Worm (Caenorhabditis elegans): ENCODE results near the gene set-30.

set-30 gene

DNA sequence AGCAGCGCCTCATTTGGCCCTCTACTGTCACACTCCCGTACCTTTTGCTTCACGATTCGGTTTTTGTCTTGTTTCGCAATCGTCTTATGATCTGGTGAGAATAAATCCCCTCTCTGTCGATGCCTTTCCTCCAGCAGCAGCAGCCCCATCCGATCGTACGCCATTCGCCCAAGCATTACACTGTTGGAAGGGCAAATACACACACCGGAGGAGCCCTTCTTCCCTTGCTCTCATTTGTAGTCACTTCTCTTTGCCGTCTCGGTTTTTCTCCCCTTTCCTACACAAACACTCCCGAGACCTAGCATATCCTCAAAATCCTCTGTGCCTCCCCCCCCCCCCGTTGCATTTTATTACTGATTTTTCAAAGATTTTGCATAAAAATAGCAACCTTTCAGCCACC, at the start of gene set-30:
Gene set-30, plus strand, starts transcription at position 396 of the 400 bp plus-strand sequence.
- TF ChIP-seq fkh-10 (GFP tag; optimal IDR thresholded peaks at IDR 0.05) (no peak), egl-43 (GFP tag; IDR thresholded peaks at IDR 0.05) (0 out of 2 replicates have a peak, but pooled peaks have one; percentile 14), nhr-42 (GFP tag; IDR thresholded peaks at IDR 0.05) (no peak), T26A8.4 (GFP tag; IDR thresholded peaks at IDR 0.05) (no peak), hlh-30 (tag; optimal IDR thresholded peaks at IDR 0.05; ENCODE audit: insufficient read depth) (peak; percentile 4), pqm-1 (tag; optimal IDR thresholded peaks at IDR 0.05) (no peak), F49E8.2 (tag; optimal IDR thresholded peaks at IDR 0.05; ENCODE audit: borderline replicate concordance) (no peak)

DNA sequence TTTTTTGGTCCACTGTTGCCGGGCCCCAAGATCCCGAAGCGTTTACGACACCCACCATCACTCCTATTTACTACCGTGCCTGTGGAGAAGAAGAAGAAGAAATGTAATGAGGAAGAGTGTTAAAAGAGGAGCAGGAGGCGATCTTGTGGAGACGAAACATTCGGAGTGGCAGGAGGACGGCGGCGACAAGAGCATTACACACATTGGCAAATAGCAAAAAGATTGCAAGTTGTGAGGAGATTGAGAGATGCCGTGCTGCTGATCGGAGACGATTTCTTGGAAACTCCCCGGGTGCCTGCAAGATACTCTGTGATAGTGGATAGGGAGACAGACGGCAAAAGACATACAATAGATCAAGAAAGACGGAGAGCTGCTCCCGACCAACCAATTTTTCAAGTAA, 41.8 kb upstream of the set-30 start, which contains the start of gene M03F4.4:
Gene M03F4.4, minus strand, starts transcription at position 160 of the 400 bp plus-strand sequence.
- TF ChIP-seq fkh-10 (GFP tag; optimal IDR thresholded peaks at IDR 0.05) = no peak
- no peak for TF ChIP-seq nhr-42 (GFP tag; IDR thresholded peaks at IDR 0.05)
- TF ChIP-seq ceh-28 (tag; optimal IDR thresholded peaks at IDR 0.05) = no peak
- peak; percentile 66 for TF ChIP-seq hlh-11 (tag; optimal IDR thresholded peaks at IDR 0.05)
- no peak for TF ChIP-seq sdz-12 (GFP tag; optimal IDR thresholded peaks at IDR 0.05)
- TF ChIP-seq nhr-48 (tag; optimal IDR thresholded peaks at IDR 0.05) = no peak
- no peak for TF ChIP-seq F44E2.7 (GFP tag; IDR thresholded peaks at IDR 0.05)
- TF ChIP-seq dmd-6 (GFP tag; IDR thresholded peaks at IDR 0.05) = peak; percentile 24; the same call in 1 of the 2 replicates
- no peak for TF ChIP-seq ceh-44 (GFP tag; IDR thresholded peaks at IDR 0.05)
- no peak for TF ChIP-seq vab-7 (GFP tag; IDR thresholded peaks at IDR 0.05)
- no peak for TF ChIP-seq arid-1 (GFP tag; conservative IDR thresholded peaks at IDR 0.05)
- peak; percentile 12; the same call in 1 of the 2 replicates for TF ChIP-seq set-16 (GFP tag; IDR thresholded peaks at IDR 0.05)
- no peak for TF ChIP-seq daf-8 (GFP tag; IDR thresholded peaks at IDR 0.05)
- TF ChIP-seq lim-7 (GFP tag; IDR thresholded peaks at IDR 0.05) = no peak
- TF ChIP-seq spr-1 (tag; optimal IDR thresholded peaks at IDR 0.05) = no peak
- TF ChIP-seq daf-16 (GFP tag; optimal IDR thresholded peaks at IDR 0.05) = peak in 1 of 2 experiments; percentile 93
- TF ChIP-seq daf-16 (tag; optimal IDR thresholded peaks at IDR 0.05) = no peak
- TF ChIP-seq zfp-2 (tag; optimal IDR thresholded peaks at IDR 0.05) = no peak
- peak; percentile 31 for TF ChIP-seq nhr-11 (tag; optimal IDR thresholded peaks at IDR 0.05)
- no peak for TF ChIP-seq nhr-28 (tag; optimal IDR thresholded peaks at IDR 0.05)
- no peak for TF ChIP-seq lin-38 (GFP tag; IDR thresholded peaks at IDR 0.05)
- TF ChIP-seq F10B5.3 (tag; optimal IDR thresholded peaks at IDR 0.05) = no peak
- no peak for TF ChIP-seq unc-39 (tag; optimal IDR thresholded peaks at IDR 0.05)
- TF ChIP-seq egl-43 (GFP tag; IDR thresholded peaks at IDR 0.05) = no peak
- no peak for TF ChIP-seq snpc-1.2 (GFP tag; IDR thresholded peaks at IDR 0.05)
- TF ChIP-seq Y75B8A.6 (GFP tag; IDR thresholded peaks at IDR 0.05) = no peak

- TF ChIP-seq snpc-4 (tag; optimal IDR thresholded peaks at IDR 0.05) (no peak), mep-1 (tag; optimal IDR thresholded peaks at IDR 0.05) (no peak), pha-4 (GFP tag; IDR thresholded peaks at IDR 0.05) (no peak), pha-4 (tag; optimal IDR thresholded peaks at IDR 0.05) (peak; percentile 37), nhr-6 (tag; optimal IDR thresholded peaks at IDR 0.05) (peak; percentile 89), dve-1 (tag; optimal IDR thresholded peaks at IDR 0.05; ENCODE audit: insufficient read depth) (peak; percentile 31), zip-11 (GFP tag; IDR thresholded peaks at IDR 0.05) (no peak)
These were observed 40.1 kb upstream of the set-30 start for ce11 chrX:4958986-4959385.

- TF ChIP-seq nhr-111 (GFP tag; optimal IDR thresholded peaks at IDR 0.05) (no peak), mep-1 (tag; optimal IDR thresholded peaks at IDR 0.05) (no peak), mdl-1 (tag; optimal IDR thresholded peaks at IDR 0.05) (no peak), ceh-20 (GFP tag; IDR thresholded peaks at IDR 0.05) (no peak), lin-38 (GFP tag; IDR thresholded peaks at IDR 0.05) (no peak), attf-4 (tag; optimal IDR thresholded peaks at IDR 0.05) (no peak), ceh-32 (tag; optimal IDR thresholded peaks at IDR 0.05; ENCODE audit: poor library complexity) (no peak), pha-4 (GFP tag; IDR thresholded peaks at IDR 0.05) (no peak), pha-4 (tag; optimal IDR thresholded peaks at IDR 0.05) (no peak), lsy-2 (tag; optimal IDR thresholded peaks at IDR 0.05) (no peak), Y105C5A.15 (GFP tag; IDR thresholded peaks at IDR 0.05) (no peak), mxl-3 (GFP tag; optimal IDR thresholded peaks at IDR 0.05) (no peak), tag-97 (GFP tag; IDR thresholded peaks at IDR 0.05) (no peak), aha-1 (tag) (peak; percentile 17), fos-1 (tag; optimal IDR thresholded peaks at IDR 0.05) (no peak), ctbp-1 (GFP tag; IDR thresholded peaks at IDR 0.05) (no peak)
These were observed 39.6 kb upstream of the set-30 start for ce11 chrX:4959440-4959839.

All from whole organism, L4 larva.